Worm (Caenorhabditis elegans): Measurements from ENCODE around the gene gpd-1.

The gpd-1 gene

DNA sequence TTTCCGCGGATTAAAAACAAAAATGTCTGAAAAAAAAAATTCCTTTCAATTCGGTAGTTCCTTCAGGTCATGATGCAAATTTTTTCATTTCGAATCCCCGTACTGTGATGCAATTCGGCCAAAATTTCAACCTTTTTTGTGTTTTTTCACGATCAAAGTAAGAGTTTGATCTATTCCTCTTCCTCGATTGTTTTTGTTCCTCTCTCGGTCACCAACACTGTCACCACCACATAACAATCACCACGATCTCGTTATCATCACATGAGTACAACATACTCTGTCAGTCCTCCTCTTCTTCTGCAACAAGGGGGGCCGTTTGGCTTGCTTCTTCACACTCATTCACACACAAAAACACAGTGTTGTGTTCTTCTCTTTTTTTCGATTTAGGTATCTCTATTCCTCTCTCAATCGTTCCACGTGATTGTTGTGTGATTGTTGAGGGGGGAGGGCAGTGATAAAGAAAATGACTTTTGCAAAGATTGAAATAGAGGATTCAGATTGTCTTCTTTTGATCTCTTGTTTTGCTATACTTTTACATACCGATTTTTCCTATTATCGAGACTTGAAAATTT, 3.6 kb upstream of the gpd-1 start:
- peak; percentile 83 for TF ChIP-seq nhr-25 (tag; optimal IDR thresholded peaks at IDR 0.05)
- no peak for TF ChIP-seq egl-27 (tag; optimal IDR thresholded peaks at IDR 0.05)
- peak; percentile 29 for TF ChIP-seq blmp-1 (tag; optimal IDR thresholded peaks at IDR 0.05; ENCODE audit: insufficient read depth)
- TF ChIP-seq ama-1 (optimal IDR thresholded peaks at IDR 0.05) = no peak
- peak; percentile 17 for TF ChIP-seq sem-4 (tag; optimal IDR thresholded peaks at IDR 0.05)
- no peak for TF ChIP-seq aly-2 (tag; optimal IDR thresholded peaks at IDR 0.05)
- TF ChIP-seq mdl-1 (tag; optimal IDR thresholded peaks at IDR 0.05) = peak in 1 of 2 experiments; percentile 47
- TF ChIP-seq nhr-6 (tag; optimal IDR thresholded peaks at IDR 0.05) = peak; percentile 35
- no peak for TF ChIP-seq ztf-1 (GFP tag; conservative IDR thresholded peaks at IDR 0.05)
- TF ChIP-seq lin-13 (GFP tag; optimal IDR thresholded peaks at IDR 0.05) = peak; percentile 13
- peak; percentile 85 for TF ChIP-seq sma-3 (GFP tag; optimal IDR thresholded peaks at IDR 0.05)
- TF ChIP-seq fos-1 (tag; optimal IDR thresholded peaks at IDR 0.05) = peak; percentile 34
- TF ChIP-seq peb-1 (tag; optimal IDR thresholded peaks at IDR 0.05) = no peak
- TF ChIP-seq C34F6.9 (tag; optimal IDR thresholded peaks at IDR 0.05) = peak; percentile 58
- no peak for TF ChIP-seq snpc-4 (tag; optimal IDR thresholded peaks at IDR 0.05)
- TF ChIP-seq sma-9 (GFP tag; optimal IDR thresholded peaks at IDR 0.05) = peak; percentile 91
- TF ChIP-seq sma-9 (tag; optimal IDR thresholded peaks at IDR 0.05) = no peak
- TF ChIP-seq nhr-11 (tag; optimal IDR thresholded peaks at IDR 0.05) = no peak
- TF ChIP-seq R02D3.7 (tag; optimal IDR thresholded peaks at IDR 0.05) = no peak
- TF ChIP-seq Y55F3AM.14 (GFP tag; optimal IDR thresholded peaks at IDR 0.05) = peak; percentile 52
- no peak for TF ChIP-seq ZK546.5 (tag; optimal IDR thresholded peaks at IDR 0.05)
- TF ChIP-seq unc-62 (GFP tag; optimal IDR thresholded peaks at IDR 0.05) = no peak
- peak; percentile 51 for TF ChIP-seq F13H6.1 (tag; optimal IDR thresholded peaks at IDR 0.05)
- TF ChIP-seq ceh-16 (tag; optimal IDR thresholded peaks at IDR 0.05) = no peak
- no peak for TF ChIP-seq nhr-77 (tag; optimal IDR thresholded peaks at IDR 0.05)
- TF ChIP-seq skn-1 (tag; optimal IDR thresholded peaks at IDR 0.05) = no peak
- TF ChIP-seq ztf-11 (tag; optimal IDR thresholded peaks at IDR 0.05) = no peak
- TF ChIP-seq crh-2 (tag; optimal IDR thresholded peaks at IDR 0.05) = peak; percentile 66
- peak in 1 of 2 experiments; percentile 61 for TF ChIP-seq lsy-2 (tag; optimal IDR thresholded peaks at IDR 0.05)
- TF ChIP-seq nhr-129 (tag; optimal IDR thresholded peaks at IDR 0.05) = peak; percentile 90
- peak; percentile 84 for TF ChIP-seq nhr-21 (tag; optimal IDR thresholded peaks at IDR 0.05)
- TF ChIP-seq elt-1 (tag; optimal IDR thresholded peaks at IDR 0.05) = no peak
- TF ChIP-seq mab-5 (tag; optimal IDR thresholded peaks at IDR 0.05) = no peak
- TF ChIP-seq ztf-4 (tag; optimal IDR thresholded peaks at IDR 0.05) = peak; percentile 72
- TF ChIP-seq gmeb-1 (tag; optimal IDR thresholded peaks at IDR 0.05) = peak; percentile 16
- TF ChIP-seq nhr-10 (tag; optimal IDR thresholded peaks at IDR 0.05) = peak; percentile 2
- TF ChIP-seq lin-39 (tag; optimal IDR thresholded peaks at IDR 0.05) = no peak

DNA sequence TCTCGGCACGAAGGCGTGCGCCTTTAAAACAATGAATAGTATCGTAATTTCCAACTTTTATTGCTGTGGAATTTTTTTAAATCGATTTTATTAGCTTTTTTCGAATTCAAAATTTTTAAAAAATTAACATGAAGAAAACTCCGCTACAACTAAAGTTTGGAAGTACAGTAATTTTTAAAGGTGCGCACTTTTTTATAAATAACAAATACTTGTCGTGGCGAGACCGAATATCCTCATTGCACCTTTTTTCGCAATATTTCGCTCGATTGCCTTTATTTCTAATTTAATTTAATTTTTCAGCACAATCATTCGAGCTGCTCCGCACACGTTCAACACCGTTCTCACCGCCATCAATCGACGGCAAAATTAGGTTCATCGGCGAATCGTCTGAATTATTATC, 3.1 kb upstream of the gpd-1 start, which contains the start of the genes T09F3.2 and T09F3.7:
Gene T09F3.2, plus strand, starts transcription at position 301 of the 400 bp plus-strand sequence.
Gene T09F3.7, plus strand, starts transcription at position 315 of the 400 bp plus-strand sequence.
- TF ChIP-seq egl-27 (tag; optimal IDR thresholded peaks at IDR 0.05) (no peak), unc-55 (GFP tag; optimal IDR thresholded peaks at IDR 0.05) (no peak), sma-9 (GFP tag; optimal IDR thresholded peaks at IDR 0.05) (no peak), sma-9 (tag; optimal IDR thresholded peaks at IDR 0.05) (no peak), blmp-1 (tag; optimal IDR thresholded peaks at IDR 0.05; ENCODE audit: insufficient read depth) (no peak), lsy-2 (tag; optimal IDR thresholded peaks at IDR 0.05) (no peak), snpc-4 (tag; optimal IDR thresholded peaks at IDR 0.05) (no peak)

DNA sequence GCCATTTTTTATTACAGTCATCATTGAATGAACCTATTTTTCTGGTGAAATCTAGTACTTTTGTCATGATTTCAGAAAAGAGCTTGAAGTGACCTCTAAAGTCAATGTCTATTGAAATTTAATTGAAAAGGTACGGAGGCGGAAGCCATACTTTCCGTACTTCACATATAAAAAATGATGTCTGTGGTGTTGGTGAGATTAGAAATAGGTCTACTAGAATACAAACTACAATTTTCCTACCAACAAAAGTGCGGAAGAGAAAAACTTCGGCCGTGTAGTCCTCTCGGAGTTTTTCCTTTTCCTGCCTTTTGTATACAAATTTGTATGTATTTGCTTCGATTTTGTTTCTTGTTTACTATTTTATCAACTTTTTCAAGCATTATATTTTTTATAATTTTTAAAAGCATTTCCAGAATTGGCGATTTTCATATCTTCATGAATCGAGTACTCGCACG, 1.4 kb downstream of the gpd-1 start, which contains the start of gene T09F3.4:
Gene T09F3.4, plus strand, starts transcription at position 405 of the 455 bp plus-strand sequence.
- no peak for TF ChIP-seq nhr-21 (tag; optimal IDR thresholded peaks at IDR 0.05)
- TF ChIP-seq ceh-16 (tag; optimal IDR thresholded peaks at IDR 0.05) = no peak
- TF ChIP-seq crh-2 (tag; optimal IDR thresholded peaks at IDR 0.05) = peak; percentile 63
- no peak for TF ChIP-seq nhr-77 (tag; optimal IDR thresholded peaks at IDR 0.05)
- no peak for TF ChIP-seq alr-1 (tag; optimal IDR thresholded peaks at IDR 0.05)
- TF ChIP-seq mdl-1 (tag; optimal IDR thresholded peaks at IDR 0.05) = no peak
- TF ChIP-seq F13H6.1 (tag; optimal IDR thresholded peaks at IDR 0.05) = peak; percentile 45
- TF ChIP-seq nhr-25 (tag; optimal IDR thresholded peaks at IDR 0.05) = peak; percentile 65
- peak; percentile 65 for TF ChIP-seq sma-3 (GFP tag; optimal IDR thresholded peaks at IDR 0.05)
- no peak for TF ChIP-seq egl-27 (tag; optimal IDR thresholded peaks at IDR 0.05)
- peak; percentile 18 to 75 for TF ChIP-seq lsy-2 (tag; optimal IDR thresholded peaks at IDR 0.05)
- peak; percentile 43 for TF ChIP-seq C34F6.9 (tag; optimal IDR thresholded peaks at IDR 0.05)
- peak; percentile 56 for TF ChIP-seq lin-13 (GFP tag; optimal IDR thresholded peaks at IDR 0.05)
- no peak for TF ChIP-seq ceh-82 (tag; optimal IDR thresholded peaks at IDR 0.05)
- TF ChIP-seq unc-55 (GFP tag; optimal IDR thresholded peaks at IDR 0.05) = peak; percentile 81
- TF ChIP-seq gmeb-1 (tag; optimal IDR thresholded peaks at IDR 0.05) = peak; percentile 72
- TF ChIP-seq sma-9 (GFP tag; optimal IDR thresholded peaks at IDR 0.05) = peak; percentile 87
- no peak for TF ChIP-seq sma-9 (tag; optimal IDR thresholded peaks at IDR 0.05)
- peak; percentile 19 for TF ChIP-seq sem-4 (tag; optimal IDR thresholded peaks at IDR 0.05)

All from whole organism, L2 larva.